Worm (Caenorhabditis elegans) whole organism, young adult: ENCODE data around the gene glb-9.

Source experiments
- B0261.1 ChIP-seq: sonication (generic microtip); optimal IDR thresholded peaks from 2 replicates; lab custom pipeline; 2016; ENCODE audit warnings: mild to moderate bottlenecking, missing genetic modification characterization, moderate library complexity, missing compliant biosample characterization
- F10E7.11 ChIP-seq: sonication (generic microtip); optimal IDR thresholded peaks from 2 replicates; lab custom pipeline; 2017; ENCODE audit warnings: mild to moderate bottlenecking, missing genetic modification characterization, moderate library complexity, missing compliant biosample characterization
- F57A8.1 ChIP-seq: fragments of 200-800 bp; sonication (Bioruptor generic); optimal IDR thresholded peaks from 2 replicates; lab custom pipeline; 2018; ENCODE audit warnings: mild to moderate bottlenecking, missing genetic modification characterization, moderate library complexity, missing compliant biosample characterization
- K12H6.12 ChIP-seq: fragments of 200-800 bp; sonication (Bioruptor generic); optimal IDR thresholded peaks from 2 replicates; lab custom pipeline; 2018; ENCODE audit warnings: mild to moderate bottlenecking, missing genetic modification characterization, missing compliant biosample characterization
- T07F8.4 ChIP-seq: sonication (generic microtip); optimal IDR thresholded peaks from 2 replicates; lab custom pipeline; 2016; ENCODE audit warnings: mild to moderate bottlenecking, missing genetic modification characterization, moderate library complexity, missing compliant biosample characterization
- Y56A3A.18 ChIP-seq: fragments of 200-800 bp; sonication (Bioruptor generic); IDR thresholded peaks from 2 replicates; pipeline ENCODE4 v1.3.6; 2022; ENCODE audit warnings: missing genetic modification reagents, missing genetic modification characterization, missing compliant biosample characterization
- akir-1 ChIP-seq: fragments of 200-800 bp; sonication (Bioruptor generic); optimal IDR thresholded peaks from 2 replicates; lab custom pipeline; 2018; ENCODE audit warnings: mild to moderate bottlenecking, missing genetic modification characterization, moderate library complexity, missing compliant biosample characterization
- aptf-3 ChIP-seq: fragments of 200-800 bp; sonication (Bioruptor generic); IDR thresholded peaks from 2 replicates; pipeline ENCODE4 v1.3.6; 2022; ENCODE audit warnings: missing genetic modification characterization, missing compliant biosample characterization
- bed-2 ChIP-seq: fragments of 200-800 bp; sonication (Bioruptor generic); IDR thresholded peaks from 2 replicates; pipeline ENCODE4 v1.3.6; 2022; ENCODE audit warnings: missing genetic modification reagents, missing genetic modification characterization, missing compliant biosample characterization
- ceh-27 ChIP-seq: fragments of 200-800 bp; sonication (Bioruptor generic); optimal IDR thresholded peaks from 2 replicates; lab custom pipeline; 2018; ENCODE audit warnings: mild to moderate bottlenecking, missing genetic modification characterization, moderate library complexity, missing compliant biosample characterization
- die-1 ChIP-seq: sonication (generic microtip); optimal IDR thresholded peaks from 2 replicates; lab custom pipeline; 2016; ENCODE audit warnings: missing genotype, mild to moderate bottlenecking, missing genetic modification characterization, missing compliant biosample characterization
- dox-1 ChIP-seq: fragments of 200-800 bp; sonication (Bioruptor generic); IDR thresholded peaks from 2 replicates; pipeline ENCODE4 v1.3.6; 2022; ENCODE audit warnings: missing genetic modification reagents, missing genetic modification characterization, missing compliant biosample characterization
- dpff-1 ChIP-seq: sonication (generic microtip); optimal IDR thresholded peaks from 2 replicates; lab custom pipeline; 2017; ENCODE audit warnings: mild to moderate bottlenecking, missing genetic modification characterization, missing compliant biosample characterization
- dpl-1 ChIP-seq: fragments of 150-350 bp; optimal IDR thresholded peaks from 2 replicates; lab custom pipeline; 2014; ENCODE audit warnings: missing biosample characterization, missing genetic modification reagents, missing genetic modification characterization
- efl-1 ChIP-seq: fragments of 150-350 bp; optimal IDR thresholded peaks from 2 replicates; lab custom pipeline; 2014; ENCODE audit warnings: missing biosample characterization, missing genetic modification reagents, missing genetic modification characterization
- egl-18 ChIP-seq: fragments of 200-800 bp; sonication (Bioruptor generic); IDR thresholded peaks from 2 replicates; pipeline ENCODE4 v1.3.6; 2022; ENCODE audit warnings: missing genetic modification reagents, missing genetic modification characterization, missing compliant biosample characterization
- egl-44 ChIP-seq: fragments of 200-800 bp; sonication (Bioruptor generic); IDR thresholded peaks from 2 replicates; pipeline ENCODE4 v1.3.6; 2022; ENCODE audit warnings: missing genetic modification reagents, missing genetic modification characterization, missing compliant biosample characterization
- egrh-3 ChIP-seq: fragments of 200-800 bp; sonication (Bioruptor generic); IDR thresholded peaks from 2 replicates; pipeline ENCODE4 v1.3.6; 2022; ENCODE audit warnings: missing genetic modification reagents, missing genetic modification characterization, missing compliant biosample characterization
- gei-17 ChIP-seq: fragments of 200-800 bp; sonication (Bioruptor generic); optimal IDR thresholded peaks from 2 replicates; lab custom pipeline; 2018; ENCODE audit warnings: mild to moderate bottlenecking, missing genetic modification characterization, missing compliant biosample characterization
- hmg-20 ChIP-seq: fragments of 200-800 bp; sonication (Bioruptor generic); IDR thresholded peaks from 2 replicates; pipeline ENCODE4 v1.3.6; 2022; ENCODE audit warnings: missing genetic modification reagents, missing genetic modification characterization, missing compliant biosample characterization
- lin-35 ChIP-seq, 3 experiments: fragments of 150-350 bp in 2 of 3; sonication (generic microtip) in 1 of 3; optimal IDR thresholded peaks; 2 replicates each; lab custom pipeline; 2014 to 2018; ENCODE audit warnings: missing biosample characterization in 3 of 3, missing genetic modification characterization in 3 of 3, missing genetic modification reagents in 3 of 3
- lin-40 ChIP-seq: sonication (generic microtip); optimal IDR thresholded peaks from 2 replicates; lab custom pipeline; 2016; ENCODE audit warnings: missing genetic modification characterization, mild to moderate bottlenecking, missing compliant biosample characterization, missing genotype, missing genetic modification reagents
- lin-54 ChIP-seq: fragments of 200-800 bp; sonication (Bioruptor generic); optimal IDR thresholded peaks from 2 replicates; lab custom pipeline; 2018; ENCODE audit warnings: mild to moderate bottlenecking, missing genetic modification characterization, missing compliant biosample characterization
- madf-10 ChIP-seq: sonication (generic microtip); optimal IDR thresholded peaks from 2 replicates; lab custom pipeline; 2016; ENCODE audit warnings: mild to moderate bottlenecking, missing genetic modification characterization, missing compliant biosample characterization
- madf-8 ChIP-seq: fragments of 200-800 bp; sonication (Bioruptor generic); conservative IDR thresholded peaks from 2 replicates; pipeline ENCODE4 v1.3.6; 2022; ENCODE audit warnings: missing genetic modification reagents, missing genetic modification characterization, missing compliant biosample characterization
- mcd-1 ChIP-seq: fragments of 200-800 bp; sonication (Bioruptor generic); IDR thresholded peaks from 2 replicates; pipeline ENCODE4 v1.3.6; 2022; ENCODE audit warnings: missing genetic modification reagents, missing genetic modification characterization, missing compliant biosample characterization
- mes-4 ChIP-seq: sonication (generic microtip); optimal IDR thresholded peaks from 2 replicates; lab custom pipeline; 2016; ENCODE audit warnings: missing genotype, missing genetic modification characterization, missing compliant biosample characterization
- nhr-80 ChIP-seq: sonication (generic microtip); optimal IDR thresholded peaks from 2 replicates; lab custom pipeline; 2016; ENCODE audit warnings: missing genetic modification characterization, missing compliant biosample characterization
- pha-4 ChIP-seq: fragments of 150-350 bp; sonication (generic microtip); optimal IDR thresholded peaks from 2 replicates; lab custom pipeline; 2014; ENCODE audit warnings: missing biosample characterization, missing genetic modification reagents, missing genetic modification characterization
- rcor-1 ChIP-seq: fragments of 200-800 bp; sonication (Bioruptor generic); IDR thresholded peaks from 2 replicates; pipeline ENCODE4 v1.3.6; 2022; ENCODE audit warnings: missing genetic modification reagents, missing genetic modification characterization, missing compliant biosample characterization
- rpc-1 ChIP-seq, 2 experiments: fragments of 150-350 bp in 1 of 2; sonication (generic microtip) in 1 of 2; optimal IDR thresholded peaks; 2 replicates each; lab custom pipeline; 2014 to 2018; ENCODE audit warnings: missing biosample characterization in 1 of 2, missing genetic modification characterization in 1 of 2, missing genetic modification reagents in 1 of 2, missing genotype in 1 of 2
- ztf-22 ChIP-seq: fragments of 200-800 bp; sonication (Bioruptor generic); optimal IDR thresholded peaks from 2 replicates; lab custom pipeline; 2018; ENCODE audit warnings: mild to moderate bottlenecking, missing genetic modification characterization, moderate library complexity, missing compliant biosample characterization
- ztf-26 ChIP-seq: sonication (generic microtip); optimal IDR thresholded peaks from 2 replicates; lab custom pipeline; 2017; ENCODE audit warnings: missing genetic modification characterization, missing compliant biosample characterization
- ztf-3 ChIP-seq: fragments of 200-800 bp; sonication (Bioruptor generic); optimal IDR thresholded peaks from 2 replicates; lab custom pipeline; 2018; ENCODE audit warnings: mild to moderate bottlenecking, missing genetic modification characterization, missing compliant biosample characterization

The glb-9 gene

DNA sequence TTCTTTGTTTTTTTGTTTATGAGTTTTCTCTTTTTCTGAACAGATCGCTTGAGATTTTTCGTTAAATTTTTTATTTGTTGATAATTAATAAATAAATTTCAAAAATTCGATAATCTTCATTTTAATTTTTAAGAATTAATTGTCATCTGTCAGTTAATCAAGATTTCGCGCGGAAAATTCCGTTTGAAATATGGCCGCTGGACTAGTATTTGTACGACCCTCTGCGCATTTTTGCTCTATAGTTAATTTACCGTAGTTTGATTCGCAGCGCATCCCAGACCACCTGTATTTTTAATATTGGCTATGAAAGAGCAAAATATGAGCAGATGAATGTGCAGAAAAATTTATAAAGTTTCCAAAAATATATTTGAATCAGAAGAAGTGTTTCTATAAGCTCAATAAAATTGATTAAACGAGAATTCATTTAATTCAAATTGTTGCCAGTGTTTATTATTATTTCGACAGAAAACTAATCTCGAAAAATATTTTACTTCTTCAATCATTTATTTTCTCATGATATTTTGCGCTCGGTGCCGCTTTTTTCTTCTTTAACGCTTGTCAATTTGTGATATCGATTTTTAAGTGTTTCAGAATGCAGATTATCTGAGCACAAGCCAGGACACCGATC lies 18.6 kb upstream of the glb-9 start, which contains the start of gene nfi-1 (continued):
- TF ChIP-seq lin-35 (GFP tag; optimal IDR thresholded peaks at IDR 0.05; lab: Kevin White, UChicago) (peak in 1 of 3 experiments; percentile 42), ztf-3 (GFP tag; lab: Kevin White, UChicago) (no peak), gei-17 (GFP tag; lab: Kevin White, UChicago) (no peak), dpl-1 (GFP tag; lab: Kevin White, UChicago) (peak; percentile 22), mcd-1 (GFP tag; lab: Robert Waterston, UW) (peak; percentile 49; the same call in 1 of the 2 replicates), ceh-27 (GFP tag; lab: Kevin White, UChicago) (peak; percentile 51), K12H6.12 (tag; lab: Kevin White, UChicago) (peak; percentile 32), lin-40 (tag; lab: Kevin White, UChicago) (no peak), madf-8 (GFP tag; lab: Robert Waterston, UW) (no peak), T07F8.4 (tag; lab: Kevin White, UChicago) (no peak), madf-10 (tag; lab: Kevin White, UChicago) (no peak), efl-1 (GFP tag; lab: Kevin White, UChicago) (peak; percentile 59), rcor-1 (GFP tag; lab: Robert Waterston, UW) (no peak)

DNA sequence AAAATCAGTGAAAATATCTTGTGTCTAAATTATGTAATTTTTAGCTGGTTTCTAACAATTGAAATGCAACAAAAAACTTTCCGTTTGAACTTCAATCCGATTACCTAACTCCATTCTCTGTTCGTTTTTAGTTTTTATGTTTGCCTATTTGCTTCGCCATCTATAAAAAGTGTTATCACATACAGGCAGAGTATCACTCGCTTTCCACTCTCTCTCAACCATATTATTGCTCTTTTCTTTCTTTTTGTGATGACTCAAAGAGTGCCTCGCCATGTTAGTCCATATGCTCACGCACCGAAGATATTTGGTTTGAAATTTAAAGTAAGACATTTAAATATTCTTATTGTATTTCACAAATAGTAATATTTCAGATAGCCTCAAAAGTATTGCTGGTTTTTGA lies 15.8 kb upstream of the glb-9 start, which contains the start of gene ZK1290.13:
Gene ZK1290.13 (plus strand): TSS at position 73 of the 400 bp plus-strand sequence.
- TF ChIP-seq akir-1 (GFP tag; lab: Kevin White, UChicago) = no peak
- peak; percentile 48 for TF ChIP-seq nhr-80
- TF ChIP-seq ztf-22 (GFP tag; lab: Kevin White, UChicago) = no peak
- no peak for TF ChIP-seq B0261.1
- no peak for TF ChIP-seq Y56A3A.18 (GFP tag; lab: Robert Waterston, UW)
- TF ChIP-seq F10E7.11 (tag; lab: Kevin White, UChicago) = no peak
- TF ChIP-seq egrh-3 (GFP tag; lab: Robert Waterston, UW) = no peak
- no peak for TF ChIP-seq aptf-3
- TF ChIP-seq lin-54 (GFP tag; lab: Kevin White, UChicago) = no peak

DNA sequence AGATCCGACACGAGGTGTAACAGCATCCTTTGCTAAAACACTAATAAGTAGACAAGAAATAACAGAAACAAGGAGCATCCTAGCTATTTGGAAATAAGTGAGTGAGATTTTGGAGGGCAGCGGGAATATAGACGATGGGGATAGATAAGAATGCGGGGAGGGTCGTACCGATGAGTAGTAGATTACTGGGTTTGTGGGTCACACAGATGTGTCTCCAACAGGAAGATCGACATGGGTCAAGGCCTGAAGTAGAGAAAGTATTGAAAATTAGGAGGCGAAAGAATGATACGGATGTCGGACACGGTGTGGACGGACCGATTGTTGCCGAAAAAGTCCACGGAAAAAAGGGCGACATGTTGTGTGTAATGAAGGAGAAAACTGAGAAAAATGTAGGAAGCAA lies 15.2 kb upstream of the glb-9 start, which contains the start of gene wrt-10:
Gene wrt-10 (minus strand): TSS at position 195 of the 400 bp plus-strand sequence.
- no peak for TF ChIP-seq dox-1 (GFP tag; lab: Robert Waterston, UW)
- TF ChIP-seq egl-44 (GFP tag; lab: Robert Waterston, UW) = no peak
- no peak for TF ChIP-seq hmg-20
- TF ChIP-seq egl-18 = no peak
- TF ChIP-seq nhr-80 = no peak
- no peak for TF ChIP-seq bed-2 (GFP tag; lab: Robert Waterston, UW)
- TF ChIP-seq rpc-1 (optimal IDR thresholded peaks at IDR 0.05; lab: Kevin White, UChicago) = no peak
- no peak for TF ChIP-seq rpc-1 (tag; optimal IDR thresholded peaks at IDR 0.05; lab: Kevin White, UChicago)
- no peak for TF ChIP-seq dpff-1 (tag; lab: Kevin White, UChicago)
- TF ChIP-seq mes-4 (tag; lab: Kevin White, UChicago) = no peak
- TF ChIP-seq ztf-26 (tag; lab: Kevin White, UChicago) = no peak
- no peak for TF ChIP-seq F57A8.1
- no peak for TF ChIP-seq pha-4 (tag; lab: Kevin White, UChicago)

DNA sequence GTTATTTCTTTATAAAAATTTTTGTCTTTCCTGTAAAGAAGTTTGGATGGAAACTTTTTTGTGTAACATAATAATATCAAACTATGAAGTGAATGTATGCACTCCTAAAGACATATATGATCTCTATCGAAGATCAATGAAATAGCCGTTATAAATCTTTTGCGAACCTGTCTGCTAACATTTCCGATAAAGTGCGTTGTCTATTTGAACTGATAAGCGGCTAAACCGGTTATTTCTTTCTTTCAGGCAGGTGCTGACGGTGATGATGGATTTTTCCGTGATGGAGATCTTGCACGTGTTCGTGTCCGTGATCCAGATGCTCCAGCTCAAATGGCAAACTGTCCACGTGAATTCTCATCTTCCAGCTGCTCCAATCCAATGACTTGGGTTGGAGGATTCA lies 12.4 kb upstream of the glb-9 start:
- no peak for TF ChIP-seq die-1 (tag; lab: Kevin White, UChicago)
- TF ChIP-seq aptf-3 = no peak
